Worm (Caenorhabditis elegans): ENCODE measurements around the gene F58E6.6.

Gene F58E6.6

DNA sequence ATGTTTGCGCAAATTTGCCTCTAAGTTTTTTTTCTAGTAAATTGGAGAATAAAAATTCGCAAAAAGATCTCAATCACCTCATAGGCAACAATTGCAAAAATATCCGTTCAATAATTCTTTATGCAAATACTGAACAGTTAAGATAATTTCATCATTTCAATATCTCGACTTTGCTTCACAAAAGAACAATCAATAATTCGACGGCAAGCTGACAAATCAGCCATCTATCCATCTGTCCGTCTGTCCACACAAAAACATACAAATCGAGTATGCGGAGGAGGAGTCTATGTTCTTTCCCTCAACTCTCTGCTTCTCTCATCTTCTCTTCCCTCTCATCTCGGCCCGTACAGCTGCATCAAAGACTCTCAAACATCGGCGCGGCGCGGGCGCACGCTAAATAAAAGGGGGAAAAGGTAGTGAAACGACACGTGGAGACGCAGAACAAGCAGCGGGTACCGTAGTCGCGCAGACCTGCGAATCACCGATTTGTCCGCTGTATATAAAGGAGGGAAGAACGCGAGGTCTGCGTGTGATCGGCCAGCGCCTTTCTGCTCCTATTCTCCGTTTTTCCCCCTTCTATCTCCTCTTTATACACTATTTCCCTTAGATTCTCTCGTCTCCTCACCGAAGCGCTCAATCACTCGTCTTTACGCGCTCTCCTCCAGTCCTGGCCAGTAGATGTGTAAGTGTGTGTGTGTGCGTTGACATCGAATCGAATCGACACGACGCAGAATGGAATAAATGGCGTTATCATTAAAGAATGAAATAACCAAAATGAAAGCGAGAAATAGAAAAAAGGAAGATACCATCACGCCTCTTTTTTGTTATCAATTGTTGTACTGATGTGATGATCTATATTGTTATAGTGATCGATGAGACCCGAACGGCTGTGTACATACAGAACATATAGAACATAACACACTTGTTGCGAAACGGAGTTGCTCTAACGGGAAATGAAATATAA is 21.8 kb downstream of the F58E6.6 start (continued):
- TF ChIP-seq nhr-11 (tag; optimal IDR thresholded peaks at IDR 0.05) (no peak), pat-9 (tag; optimal IDR thresholded peaks at IDR 0.05) (peak; percentile 61), pha-4 (tag; optimal IDR thresholded peaks at IDR 0.05) (no peak), tbx-7 (tag; optimal IDR thresholded peaks at IDR 0.05) (peak; percentile 38), fkh-6 (tag; optimal IDR thresholded peaks at IDR 0.05) (no peak), zip-5 (tag; optimal IDR thresholded peaks at IDR 0.05) (no peak), pax-1 (tag; optimal IDR thresholded peaks at IDR 0.05) (no peak), C38D4.7 (GFP tag; optimal IDR thresholded peaks at IDR 0.05) (no peak), elt-2 (tag; optimal IDR thresholded peaks at IDR 0.05) (peak; percentile 82), ceh-22 (tag; optimal IDR thresholded peaks at IDR 0.05) (peak; percentile 75), ceh-6 (GFP tag; optimal IDR thresholded peaks at IDR 0.05) (peak; percentile 62), Y22D7AL.16 (tag; optimal IDR thresholded peaks at IDR 0.05) (no peak), syd-9 (tag; optimal IDR thresholded peaks at IDR 0.05) (peak; percentile 76), unc-55 (GFP tag; optimal IDR thresholded peaks at IDR 0.05) (peak; percentile 96), pha-2 (tag; optimal IDR thresholded peaks at IDR 0.05) (peak; percentile 73), fax-1 (tag; optimal IDR thresholded peaks at IDR 0.05) (peak; percentile 33), ceh-30 (tag; optimal IDR thresholded peaks at IDR 0.05) (no peak), hlh-15 (tag; optimal IDR thresholded peaks at IDR 0.05) (no peak), ets-4 (tag; optimal IDR thresholded peaks at IDR 0.05) (peak; percentile 83)

ce11 chrV:9729462-9730162 is 23.2 kb downstream of the F58E6.6 start, which contains the start of the genes aagr-3 and drap-1:
Gene aagr-3 (minus strand): TSS chrV:9729512.
Gene drap-1 (plus strand): TSS chrV:9730106.
- TF ChIP-seq nfya-1 (tag; optimal IDR thresholded peaks at IDR 0.05) (peak; percentile 45), syd-9 (tag; optimal IDR thresholded peaks at IDR 0.05) (no peak), elt-2 (tag; optimal IDR thresholded peaks at IDR 0.05) (peak; percentile 14), ceh-31 (tag; optimal IDR thresholded peaks at IDR 0.05) (peak; percentile 2)

DNA sequence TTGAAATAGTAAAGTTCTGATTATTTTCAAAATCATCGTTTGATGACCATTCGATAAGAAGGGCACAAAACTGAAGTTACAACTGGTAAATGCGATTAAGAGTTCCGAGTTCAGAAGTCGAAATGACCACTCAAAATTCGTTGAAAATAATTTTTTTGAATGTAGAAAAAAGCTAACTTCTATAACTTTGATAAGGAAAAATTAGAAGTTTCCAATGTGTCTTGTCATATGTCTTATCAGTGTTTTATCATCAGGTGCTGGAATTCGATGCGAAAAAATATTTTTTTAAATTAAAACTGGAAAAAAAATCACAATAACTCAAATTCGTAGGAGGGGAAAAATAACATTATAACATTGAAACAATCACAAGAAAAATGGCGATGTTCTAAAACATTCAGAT is 27.1 kb downstream of the F58E6.6 start:
- TF ChIP-seq nhr-11 (tag; optimal IDR thresholded peaks at IDR 0.05) (no peak), pat-9 (tag; optimal IDR thresholded peaks at IDR 0.05) (no peak), C38D4.7 (GFP tag; optimal IDR thresholded peaks at IDR 0.05) (no peak), fkh-6 (tag; optimal IDR thresholded peaks at IDR 0.05) (no peak), nfya-1 (tag; optimal IDR thresholded peaks at IDR 0.05) (no peak), lin-11 (tag; optimal IDR thresholded peaks at IDR 0.05) (no peak)

DNA sequence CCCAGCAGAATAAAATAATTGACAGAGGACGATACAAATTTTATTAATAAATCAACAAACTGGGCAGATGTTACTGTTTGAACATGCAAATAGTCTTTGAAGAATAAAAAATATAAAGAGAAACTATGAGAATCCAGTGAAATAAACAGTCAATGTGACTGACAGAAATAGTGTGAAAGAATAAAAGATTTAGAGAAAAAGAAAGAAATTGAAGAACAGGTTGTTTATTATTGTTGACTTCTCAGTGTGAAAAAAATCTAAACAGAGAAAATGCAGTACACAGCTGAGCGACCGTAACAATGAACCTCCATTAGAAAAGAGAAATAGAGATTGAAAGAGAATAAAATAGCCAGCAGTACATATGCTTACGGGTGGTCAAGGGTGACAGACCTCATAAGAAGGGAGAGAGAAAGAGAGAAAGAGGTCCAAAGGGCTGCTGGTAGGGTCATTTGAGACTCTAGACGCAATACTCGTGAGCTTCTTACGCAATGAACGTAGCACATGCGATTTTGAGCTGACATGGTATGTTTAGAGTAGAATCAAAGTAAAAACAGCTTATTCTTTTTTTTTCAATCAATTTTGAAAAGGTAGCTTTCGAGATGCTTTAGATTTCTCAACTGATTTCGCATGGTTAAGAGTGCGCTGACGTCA is 28.7 kb downstream of the F58E6.6 start, which contains the start of gene slcr-46.3:
TSS of gene slcr-46.3 (minus strand) at position 86 of the 651 bp plus-strand sequence.
- TF ChIP-seq pha-2 (tag; optimal IDR thresholded peaks at IDR 0.05), result no peak
- TF ChIP-seq nfya-1 (tag; optimal IDR thresholded peaks at IDR 0.05), result peak; percentile 13
- TF ChIP-seq pax-1 (tag; optimal IDR thresholded peaks at IDR 0.05), result peak; percentile 77
- TF ChIP-seq hlh-30 (tag; optimal IDR thresholded peaks at IDR 0.05; ENCODE audit: insufficient read depth), result peak; percentile 27
- TF ChIP-seq syd-9 (tag; optimal IDR thresholded peaks at IDR 0.05), result no peak
- no peak for TF ChIP-seq sdc-2 (tag; optimal IDR thresholded peaks at IDR 0.05)
- TF ChIP-seq ref-2 (tag; optimal IDR thresholded peaks at IDR 0.05), result peak; percentile 36
- no peak for TF ChIP-seq che-1 (tag; optimal IDR thresholded peaks at IDR 0.05)
- peak; percentile 50 for TF ChIP-seq ceh-34 (tag; optimal IDR thresholded peaks at IDR 0.05)
- TF ChIP-seq tbx-2 (tag; optimal IDR thresholded peaks at IDR 0.05), result peak; percentile 12
- no peak for TF ChIP-seq C38D4.7 (GFP tag; optimal IDR thresholded peaks at IDR 0.05)
- no peak for TF ChIP-seq dmd-4 (tag; optimal IDR thresholded peaks at IDR 0.05; ENCODE audit: borderline replicate concordance)

Data from whole organism, late embryonic.